Worm (Caenorhabditis elegans) whole organism, late embryonic: ENCODE results near the gene srj-22.

Experiments used
- ama-1 ChIP-seq: fragments of 150-350 bp; optimal IDR thresholded peaks from 2 replicates; lab custom pipeline; 2014
- ceh-31 ChIP-seq: sonication (generic microtip); optimal IDR thresholded peaks from 2 replicates; lab custom pipeline; 2016; ENCODE audit warnings: missing genetic modification characterization, missing compliant biosample characterization
- che-1 ChIP-seq: sonication (generic microtip); optimal IDR thresholded peaks from 2 replicates; lab custom pipeline; 2016; ENCODE audit warnings: mild to moderate bottlenecking, missing genetic modification characterization, missing compliant biosample characterization
- dve-1 ChIP-seq: sonication (generic microtip); optimal IDR thresholded peaks from 2 replicates; lab custom pipeline; 2017; ENCODE audit warnings: antibody characterized with exemption, mild to moderate bottlenecking, missing genetic modification characterization, missing compliant biosample characterization
- fkh-10 ChIP-seq: fragments of 150-350 bp; optimal IDR thresholded peaks from 2 replicates; lab custom pipeline; 2014; ENCODE audit warnings: missing biosample characterization, missing genetic modification reagents, missing genetic modification characterization
- fkh-6 ChIP-seq: sonication (generic microtip); optimal IDR thresholded peaks from 2 replicates; lab custom pipeline; 2016; ENCODE audit warnings: missing genetic modification characterization, missing compliant biosample characterization
- gmeb-2 ChIP-seq: sonication (generic microtip); optimal IDR thresholded peaks from 2 replicates; lab custom pipeline; 2016; ENCODE audit warnings: missing genetic modification characterization, inconsistent platforms, missing compliant biosample characterization
- hlh-8 ChIP-seq: sonication (generic microtip); optimal IDR thresholded peaks from 2 replicates; lab custom pipeline; 2016; ENCODE audit warnings: missing genotype, missing genetic modification characterization, missing compliant biosample characterization
- mec-3 ChIP-seq: sonication (generic microtip); optimal IDR thresholded peaks from 2 replicates; lab custom pipeline; 2016; ENCODE audit warnings: borderline replicate concordance, missing genetic modification characterization, missing compliant biosample characterization
- nfya-1 ChIP-seq: sonication (generic microtip); optimal IDR thresholded peaks from 2 replicates; lab custom pipeline; 2017; ENCODE audit warnings: missing genetic modification characterization, mild to moderate bottlenecking, missing compliant biosample characterization, antibody characterized with exemption, moderate library complexity
- nhr-11 ChIP-seq: fragments of 150-350 bp; optimal IDR thresholded peaks from 2 replicates; lab custom pipeline; 2014; ENCODE audit warnings: missing biosample characterization, missing genetic modification characterization
- pqm-1 ChIP-seq: sonication (generic microtip); optimal IDR thresholded peaks from 2 replicates; lab custom pipeline; 2016; ENCODE audit warnings: missing genetic modification characterization, missing compliant biosample characterization
- sox-4 ChIP-seq: sonication (generic microtip); optimal IDR thresholded peaks from 2 replicates; lab custom pipeline; 2017; ENCODE audit warnings: mild to moderate bottlenecking, missing genetic modification characterization, inconsistent platforms, missing compliant biosample characterization
- ttx-3 ChIP-seq: sonication (generic microtip); optimal IDR thresholded peaks from 2 replicates; lab custom pipeline; 2016; ENCODE audit warnings: missing genetic modification reagents, missing genetic modification characterization, missing compliant biosample characterization

DNA sequence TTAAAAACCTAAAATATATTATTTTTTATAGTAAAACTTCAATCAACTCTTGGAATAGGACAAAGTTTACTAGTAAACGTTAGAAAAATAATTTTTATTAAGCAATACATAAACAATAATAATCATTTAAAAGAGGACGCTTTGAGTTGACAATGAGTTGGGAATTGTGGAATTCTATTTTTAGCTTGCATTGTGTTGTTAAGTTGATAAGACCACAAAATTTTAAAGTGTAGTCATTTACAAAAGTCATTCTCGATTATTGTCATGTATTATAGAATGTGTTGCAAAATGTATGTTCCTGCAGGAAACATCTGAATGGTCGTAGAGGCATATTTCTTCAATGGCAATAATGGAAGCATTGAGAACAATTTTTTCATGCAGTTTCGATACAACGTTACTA is 32.5 kb downstream of the srj-22 start:
- TF ChIP-seq che-1 (tag; lab: Kevin White, UChicago), result no peak
- no peak for TF ChIP-seq gmeb-2 (tag; lab: Kevin White, UChicago)
- no peak for TF ChIP-seq ama-1 (lab: Kevin White, UChicago)
- no peak for TF ChIP-seq mec-3 (tag; lab: Kevin White, UChicago)
- no peak for TF ChIP-seq ttx-3 (tag; lab: Kevin White, UChicago)
- no peak for TF ChIP-seq nhr-11 (tag; lab: Kevin White, UChicago)
- no peak for TF ChIP-seq fkh-10 (GFP tag; lab: Kevin White, UChicago)
- no peak for TF ChIP-seq pqm-1 (tag; lab: Kevin White, UChicago)
- TF ChIP-seq dve-1 (tag; lab: Kevin White, UChicago), result no peak
- no peak for TF ChIP-seq ceh-31 (tag; lab: Kevin White, UChicago)
- TF ChIP-seq sox-4 (tag; lab: Kevin White, UChicago), result no peak
- TF ChIP-seq hlh-8 (tag; lab: Kevin White, UChicago), result no peak
- TF ChIP-seq nfya-1, result no peak
- TF ChIP-seq fkh-6, result no peak
